Fruit fly (Drosophila melanogaster) whole organism, prepupa: Measurements from ENCODE around the gene Asciz.

ENCODE experiments used
- Blimp-1 ChIP-seq: fragments of 200-800 bp; sonication (Bioruptor generic); optimal IDR thresholded peaks from 3 replicates; lab custom pipeline; 2017; ENCODE audit warnings: missing biosample characterization, missing genetic modification characterization, mild to moderate bottlenecking, moderate library complexity, missing genetic modification reagents
- CG10631 ChIP-seq: fragments of 200-800 bp; sonication (Bioruptor generic); optimal IDR thresholded peaks from 2 replicates; lab custom pipeline; 2016; ENCODE audit warnings: missing biosample characterization, missing genetic modification characterization
- CG11902 ChIP-seq: fragments of 200-800 bp; sonication (Bioruptor generic); optimal IDR thresholded peaks from 3 replicates; lab custom pipeline; 2016; ENCODE audit warnings: missing biosample characterization, missing genetic modification characterization
- CG6792 ChIP-seq: fragments of 200-800 bp; sonication (Bioruptor generic); optimal IDR thresholded peaks from 3 replicates; lab custom pipeline; 2016; ENCODE audit warnings: missing biosample characterization, missing genetic modification characterization
- Eip78C ChIP-seq: fragments of 200-800 bp; sonication (Bioruptor generic); peaks from one replicate; lab custom pipeline; 2016; ENCODE audit warnings: missing biosample characterization, missing genetic modification characterization
- Eip93F ChIP-seq: fragments of 200-800 bp; sonication (Bioruptor generic); optimal IDR thresholded peaks from 2 replicates; lab custom pipeline; 2016; ENCODE audit warnings: missing biosample characterization, mild to moderate bottlenecking, missing genetic modification characterization
- Ets21C ChIP-seq: fragments of 200-800 bp; sonication (Bioruptor generic); optimal IDR thresholded peaks from 3 replicates; lab custom pipeline; 2016; ENCODE audit warnings: missing biosample characterization, missing genetic modification characterization
- Gug ChIP-seq: fragments of 200-800 bp; sonication (Bioruptor generic); IDR thresholded peaks from 2 replicates; pipeline ENCODE4 v1.3.6; 2022; ENCODE audit warnings: missing biosample characterization, missing genetic modification characterization
- OdsH ChIP-seq: fragments of 200-800 bp; sonication (Bioruptor generic); optimal IDR thresholded peaks from 3 replicates; lab custom pipeline; 2016; ENCODE audit warnings: missing biosample characterization, missing genetic modification characterization
- Smox ChIP-seq: fragments of 200-800 bp; sonication (Bioruptor generic); optimal IDR thresholded peaks from 3 replicates; lab custom pipeline; 2016; ENCODE audit warnings: missing biosample characterization, missing genetic modification characterization
- net ChIP-seq: fragments of 200-800 bp; sonication (Bioruptor generic); optimal IDR thresholded peaks from 3 replicates; lab custom pipeline; 2016; ENCODE audit warnings: missing biosample characterization, missing genetic modification characterization
- spab ChIP-seq: fragments of 200-800 bp; sonication (Bioruptor generic); optimal IDR thresholded peaks from 2 replicates; lab custom pipeline; 2017; ENCODE audit warnings: missing biosample characterization, mild to moderate bottlenecking, missing genetic modification characterization, missing genetic modification reagents
- ss ChIP-seq, 2 experiments: fragments of 200-800 bp; sonication (Bioruptor generic); optimal IDR thresholded peaks; 2 replicates in 1 of 2; 3 replicates in 1 of 2; lab custom pipeline; 2017 to 2018; ENCODE audit warnings: mild to moderate bottlenecking in 2 of 2, missing biosample characterization in 2 of 2, missing genetic modification characterization in 2 of 2, moderate library complexity in 1 of 2

- TF ChIP-seq Blimp-1: no peak
- peak in 1 of 2 experiments; percentile 28 for TF ChIP-seq ss (GFP tag; optimal IDR thresholded peaks at IDR 0.05; lab: Kevin White, UChicago)
- TF ChIP-seq Ets21C (GFP tag; lab: Kevin White, UChicago): no peak
- no peak for TF ChIP-seq Eip93F (GFP tag; lab: Kevin White, UChicago)
- TF ChIP-seq Smox: no peak
- TF ChIP-seq CG10631 (GFP tag; lab: Kevin White, UChicago): peak; percentile 13
- no peak for TF ChIP-seq net
- TF ChIP-seq CG11902 (GFP tag; lab: Kevin White, UChicago): no peak
- no peak for TF ChIP-seq spab (GFP tag; lab: Kevin White, UChicago)
- no peak for TF ChIP-seq CG6792 (GFP tag; lab: Kevin White, UChicago)
- TF ChIP-seq Gug: no peak
- TF ChIP-seq Eip78C: no peak
- TF ChIP-seq OdsH: no peak
These were observed 44.1 kb downstream of the Asciz start for dm6 chr3L:3121769-3122432.
